Worm (Caenorhabditis elegans) whole organism, dauer: Measurements from ENCODE around the gene clec-49.

Source experiments
- unc-62 ChIP-seq: sonication (generic microtip); optimal IDR thresholded peaks from 2 replicates; lab custom pipeline; 2017; ENCODE audit warnings: missing biosample characterization, missing genetic modification reagents, missing genetic modification characterization

Gene clec-49

DNA sequence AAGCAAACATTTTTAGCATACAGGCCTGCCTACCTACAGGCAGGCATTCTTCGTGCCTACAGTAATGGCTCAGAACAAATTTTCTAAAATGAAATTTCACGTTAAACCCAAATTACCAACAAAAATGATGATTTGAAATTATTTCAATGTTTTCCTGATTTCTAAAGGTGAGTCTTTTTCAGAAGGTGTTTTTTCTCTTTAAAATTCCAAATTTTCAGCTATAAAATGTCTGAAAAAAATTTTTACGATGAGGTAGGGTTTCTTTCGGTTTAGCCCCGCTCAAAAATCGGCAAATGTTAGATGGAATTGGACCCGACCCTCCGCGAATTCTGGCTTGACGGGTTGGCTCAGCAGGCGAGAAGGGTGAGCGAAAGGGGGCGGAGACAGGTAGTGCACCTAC lies 5.2 kb downstream of the clec-49 start, which contains the start of gene W04E12.5:
Gene W04E12.5, plus strand, starts transcription at position 301 of the 400 bp plus-strand sequence.
- no peak for TF ChIP-seq unc-62 (GFP tag; lab: Kevin White, UChicago)

DNA sequence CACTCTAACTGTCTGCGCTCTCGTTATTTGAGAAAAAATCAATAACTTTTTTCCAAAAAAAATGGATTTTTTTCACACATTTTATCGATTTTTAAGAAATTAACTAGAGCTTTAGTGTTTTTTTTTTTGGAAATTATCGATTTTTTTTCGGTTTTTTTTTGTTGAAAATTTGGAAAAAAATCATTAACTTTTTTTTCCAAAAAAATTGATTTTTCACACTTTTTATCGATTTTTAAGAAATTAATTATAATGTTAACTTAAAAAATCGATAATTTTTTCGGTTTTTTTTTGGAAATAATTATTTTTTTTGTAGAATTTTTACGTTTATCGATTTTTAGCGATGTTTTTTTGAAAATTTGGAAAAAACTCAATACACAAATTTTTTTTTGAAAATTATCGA lies 6.8 kb downstream of the clec-49 start:
- TF ChIP-seq unc-62 (GFP tag; lab: Kevin White, UChicago), result no peak

DNA sequence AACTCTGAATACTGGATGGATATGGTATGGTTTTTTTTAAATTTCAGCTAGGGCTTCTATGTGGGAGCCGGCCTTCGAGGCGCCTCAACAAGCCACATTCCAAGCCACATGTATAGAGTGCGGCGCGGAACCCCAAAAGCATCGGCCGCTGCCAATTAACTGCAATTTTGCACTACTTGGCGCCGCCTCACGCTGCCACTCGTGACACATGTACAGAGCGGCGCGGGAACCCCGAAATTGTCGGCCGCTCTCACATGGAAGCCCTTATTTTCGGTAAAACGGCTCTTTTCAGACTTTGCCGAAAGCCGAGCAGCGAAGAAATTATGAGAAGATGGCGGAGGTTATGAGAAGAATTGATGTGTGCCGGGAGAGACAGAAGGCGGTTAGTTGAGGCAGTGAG lies 7.2 kb downstream of the clec-49 start:
- no peak for TF ChIP-seq unc-62 (GFP tag; lab: Kevin White, UChicago)

DNA sequence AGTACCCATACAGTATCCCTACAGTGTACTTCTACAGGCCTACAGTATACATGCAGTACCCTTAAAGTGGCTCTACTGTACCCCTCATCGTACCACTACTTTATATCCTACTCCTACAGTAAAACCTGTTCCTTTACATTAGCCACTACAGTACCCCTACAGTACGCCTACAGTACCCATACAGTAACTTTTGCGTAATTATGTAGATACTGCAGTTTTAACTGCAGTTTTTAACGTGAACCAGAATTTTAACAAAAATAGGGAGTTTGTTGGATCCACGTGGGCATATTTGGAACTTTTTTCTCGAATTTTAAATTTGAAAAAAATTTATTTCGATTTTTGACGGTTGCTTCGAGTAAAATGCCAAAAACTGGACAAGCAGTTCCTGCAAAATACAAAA lies 7.7 kb downstream of the clec-49 start, which contains the start of gene W04E12.4:
Gene W04E12.4, plus strand, starts transcription at position 301 of the 400 bp plus-strand sequence.
- TF ChIP-seq unc-62 (GFP tag; lab: Kevin White, UChicago), result no peak

DNA sequence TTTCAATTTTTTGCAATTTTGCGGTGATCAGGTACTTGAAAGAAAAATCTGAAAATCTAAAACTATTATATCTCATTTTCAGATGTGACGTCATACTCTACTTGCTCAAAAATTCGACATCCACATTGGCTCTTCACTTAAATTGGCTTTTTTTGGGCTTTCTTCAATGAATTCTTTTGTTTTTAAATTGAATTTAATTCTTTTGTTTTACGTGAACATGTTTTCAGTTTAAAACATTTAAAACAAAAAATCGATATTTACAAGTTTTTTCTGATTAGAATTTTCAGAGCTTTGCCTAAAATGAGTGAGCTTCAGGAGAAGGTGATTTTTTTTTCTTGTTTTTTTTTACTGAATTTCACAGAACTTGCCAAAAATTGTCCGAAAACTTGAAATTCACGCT lies 9.4 kb downstream of the clec-49 start, which contains the start of gene W04E12.3:
Gene W04E12.3, plus strand, starts transcription at position 301 of the 400 bp plus-strand sequence.
- TF ChIP-seq unc-62 (GFP tag; lab: Kevin White, UChicago), result no peak

DNA sequence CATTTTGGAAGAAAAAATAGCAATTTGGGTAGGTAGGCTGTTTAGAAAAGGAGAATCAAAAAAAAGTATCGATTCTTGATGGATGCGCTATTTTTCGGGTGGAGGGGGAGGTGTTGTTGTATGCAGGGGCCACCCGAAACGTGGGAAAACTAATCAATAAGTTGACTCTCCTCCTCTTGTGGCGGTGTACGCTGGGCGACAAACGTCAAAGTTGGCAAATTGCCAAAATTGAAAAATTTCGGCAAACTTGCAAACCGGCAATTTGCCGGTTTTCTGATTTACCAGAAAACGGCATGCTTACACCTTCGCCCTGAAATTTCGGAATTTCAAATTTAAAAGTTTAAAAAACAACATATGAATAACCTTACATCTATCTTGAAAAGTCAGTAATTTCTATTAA lies 10.0 kb downstream of the clec-49 start, which contains the start of gene W04E12.2:
Gene W04E12.2, minus strand, starts transcription at position 101 of the 400 bp plus-strand sequence.
- no peak for TF ChIP-seq unc-62 (GFP tag; lab: Kevin White, UChicago)

DNA sequence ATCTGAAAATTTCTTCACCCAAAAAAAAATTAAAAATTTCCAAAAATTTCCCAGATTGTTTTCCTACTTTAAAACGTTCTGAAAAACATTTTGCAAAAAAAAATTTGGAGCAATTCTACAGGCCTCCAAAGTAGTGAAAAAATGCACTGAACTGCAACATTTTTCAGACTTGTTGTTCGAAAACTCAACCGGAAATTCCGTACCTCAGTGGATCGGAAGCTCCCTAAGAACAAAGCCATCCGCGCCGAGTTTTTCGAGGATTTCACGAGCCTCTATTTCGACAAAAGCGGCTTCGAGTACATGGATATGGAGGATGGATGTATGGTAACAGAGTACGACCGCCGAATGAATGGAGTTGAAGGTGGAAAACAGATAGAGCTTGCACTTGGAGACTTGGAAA lies 12.9 kb downstream of the clec-49 start, which contains the start of gene fbxa-131:
Gene fbxa-131, plus strand, starts transcription at position 301 of the 400 bp plus-strand sequence.
- TF ChIP-seq unc-62 (GFP tag; lab: Kevin White, UChicago), result no peak

DNA sequence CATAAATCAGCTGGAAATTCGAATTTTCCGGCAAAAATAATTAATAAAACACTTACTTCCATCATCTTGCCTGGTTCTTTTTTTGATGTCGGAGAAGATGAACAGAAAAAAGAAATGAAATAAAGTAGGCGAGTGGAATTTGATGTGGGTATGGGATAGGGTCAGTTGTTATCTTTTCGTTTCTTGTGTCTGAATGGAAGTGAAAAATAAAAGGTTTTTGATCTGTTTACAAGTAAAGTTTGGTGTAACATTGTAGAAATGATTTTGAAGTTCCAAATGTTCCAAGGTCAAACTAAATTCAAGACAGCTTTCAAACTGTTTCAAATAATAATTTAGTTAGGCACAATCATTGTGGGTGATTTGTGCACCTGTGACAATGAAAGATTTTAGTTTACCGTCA lies 13.6 kb downstream of the clec-49 start, which contains the start of gene W04E12.7:
Gene W04E12.7, minus strand, starts transcription at position 101 of the 400 bp plus-strand sequence.
- no peak for TF ChIP-seq unc-62 (GFP tag; lab: Kevin White, UChicago)

DNA sequence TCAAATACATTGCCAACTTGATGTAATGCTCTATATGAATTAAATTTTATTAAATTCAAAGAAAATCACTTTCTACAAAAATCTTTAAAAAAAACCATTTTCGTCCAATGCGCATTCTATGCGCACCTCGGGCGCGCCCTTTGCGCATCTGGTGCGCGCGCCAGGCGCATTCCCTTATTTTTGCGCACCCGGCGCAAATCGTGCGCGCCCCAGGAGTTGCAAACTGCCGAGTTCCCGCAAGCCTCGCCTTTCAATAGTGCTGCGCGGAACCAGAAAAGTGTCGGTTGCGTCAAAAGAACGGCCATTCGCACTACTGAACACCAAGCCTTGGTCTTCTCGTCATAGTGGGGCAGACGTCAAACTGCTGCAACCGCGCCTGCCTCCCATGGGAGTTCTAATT lies 17.3 kb downstream of the clec-49 start:
- no peak for TF ChIP-seq unc-62 (GFP tag; lab: Kevin White, UChicago)

DNA sequence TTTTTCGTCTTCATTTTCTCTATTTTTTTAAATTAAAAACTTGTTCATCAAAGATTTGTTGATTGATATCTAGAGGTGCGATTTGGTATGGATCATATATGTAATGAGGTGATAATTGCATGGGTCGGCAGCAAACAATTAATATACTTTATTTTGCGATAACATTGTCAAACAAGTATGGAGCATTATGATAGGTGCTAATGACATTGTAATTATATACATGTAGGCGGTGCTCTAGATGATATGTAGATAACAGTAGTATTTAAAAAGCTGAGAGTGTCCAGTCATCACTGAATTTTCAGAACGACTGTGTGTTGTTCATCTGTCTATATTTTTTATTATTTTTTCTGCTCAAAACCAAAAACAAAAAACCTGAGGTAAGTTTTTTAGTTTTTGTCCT lies 20.7 kb downstream of the clec-49 start, which contains the start of gene Y116F11A.1:
Gene Y116F11A.1, plus strand, starts transcription at position 301 of the 400 bp plus-strand sequence.
- TF ChIP-seq unc-62 (GFP tag; lab: Kevin White, UChicago), result no peak

DNA sequence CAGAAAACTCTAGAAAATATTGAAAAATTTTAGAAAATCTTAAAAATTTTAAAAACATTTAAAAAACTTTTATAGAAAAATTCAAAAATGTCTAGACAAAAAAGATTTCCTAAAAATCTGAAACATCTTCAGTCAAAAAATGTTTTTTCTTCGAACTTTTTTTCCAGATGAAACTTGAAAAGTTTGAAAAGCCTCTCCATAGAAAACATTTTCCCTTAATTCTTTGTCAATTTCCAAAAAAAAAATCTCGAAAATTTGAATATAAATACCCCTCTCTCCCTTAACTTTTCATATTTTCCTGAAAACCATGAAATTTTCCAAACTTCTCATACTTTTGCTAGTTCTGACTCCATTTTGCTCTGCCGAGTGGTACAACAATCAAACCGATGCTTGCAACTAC lies 22.3 kb downstream of the clec-49 start, which contains the start of gene Y116F11A.3:
Gene Y116F11A.3, plus strand, starts transcription at position 301 of the 400 bp plus-strand sequence.
- TF ChIP-seq unc-62 (GFP tag; lab: Kevin White, UChicago), result no peak

DNA sequence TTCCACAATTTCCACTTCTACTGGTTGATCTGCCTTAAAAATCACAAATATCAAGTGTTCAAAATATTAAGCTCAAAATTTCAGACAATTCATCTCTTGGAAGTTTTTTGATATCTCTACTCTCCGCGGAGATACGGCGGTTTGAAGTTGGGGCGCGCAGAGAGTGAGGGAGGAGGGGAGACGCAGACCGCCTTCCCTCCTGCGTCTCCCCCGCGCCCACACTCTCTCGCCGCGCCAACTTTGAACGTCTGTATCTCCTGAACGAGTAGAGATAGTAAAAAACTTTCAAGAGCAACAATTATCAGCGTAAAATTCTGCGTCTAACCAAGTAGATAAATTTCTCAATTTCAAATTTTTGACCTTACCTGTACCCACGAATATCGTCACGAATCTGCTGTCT lies 23.0 kb downstream of the clec-49 start:
- no peak for TF ChIP-seq unc-62 (GFP tag; lab: Kevin White, UChicago)

DNA sequence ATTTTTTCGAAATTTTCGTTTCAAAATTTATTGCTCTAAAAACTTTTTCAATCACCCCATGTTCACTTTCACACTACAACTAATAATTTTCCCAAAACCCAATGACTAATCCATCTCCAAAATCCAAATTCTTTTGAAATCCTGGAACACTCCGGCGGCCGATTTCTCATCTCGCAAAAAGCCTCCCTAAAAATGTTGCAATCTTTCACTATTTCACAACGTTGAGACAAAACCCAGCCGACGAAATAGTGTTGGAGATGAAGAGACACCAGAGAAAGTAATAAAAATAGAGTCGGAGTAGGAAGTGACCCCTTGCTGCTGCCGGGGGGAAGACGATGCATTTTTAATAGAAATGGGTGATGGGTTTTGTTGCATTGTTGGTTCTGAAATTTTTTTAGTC lies 26.4 kb downstream of the clec-49 start:
- TF ChIP-seq unc-62 (GFP tag; lab: Kevin White, UChicago), result no peak

DNA sequence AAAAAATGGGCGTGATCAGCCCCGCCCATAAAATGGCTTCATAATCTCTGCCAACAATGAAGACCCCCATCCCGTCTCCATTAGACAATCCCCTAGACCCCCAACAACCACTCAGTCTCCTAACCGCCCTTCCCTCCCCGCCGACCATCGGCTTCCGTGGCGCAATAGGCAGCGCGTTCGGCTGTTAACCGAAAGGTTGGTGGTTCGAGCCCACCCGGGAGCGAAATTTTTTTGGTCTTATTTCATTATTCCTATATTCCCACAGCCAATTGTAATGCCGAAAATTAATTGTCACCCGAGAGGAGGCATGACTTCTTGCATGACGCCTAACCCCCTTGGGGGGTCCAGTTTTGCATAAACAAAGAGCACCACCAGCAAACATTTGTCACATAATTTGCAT lies 28.1 kb downstream of the clec-49 start:
- TF ChIP-seq unc-62 (GFP tag; lab: Kevin White, UChicago), result no peak

DNA sequence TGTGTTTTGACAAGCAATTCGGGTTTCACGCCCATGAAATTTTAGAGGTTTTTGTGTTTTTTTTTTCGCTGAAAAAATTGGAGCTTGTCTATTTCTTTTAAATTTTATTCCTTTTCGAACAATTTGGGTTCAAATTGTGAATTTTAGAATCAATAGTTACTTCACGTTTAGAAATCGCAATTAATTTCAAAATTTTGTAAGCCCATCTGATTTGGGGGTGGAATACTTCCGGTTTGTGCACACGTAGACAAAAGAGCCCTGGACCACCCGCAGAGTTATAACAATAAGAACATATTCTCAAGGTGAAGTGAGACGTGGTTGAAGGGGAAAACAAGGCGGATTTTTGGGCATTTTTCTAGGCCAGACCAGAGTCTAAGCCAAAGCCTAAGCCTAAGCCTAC lies 31.8 kb downstream of the clec-49 start, which contains the start of gene Y116F11A.6:
Gene Y116F11A.6, plus strand, starts transcription at position 301 of the 400 bp plus-strand sequence.
- no peak for TF ChIP-seq unc-62 (GFP tag; lab: Kevin White, UChicago)

DNA sequence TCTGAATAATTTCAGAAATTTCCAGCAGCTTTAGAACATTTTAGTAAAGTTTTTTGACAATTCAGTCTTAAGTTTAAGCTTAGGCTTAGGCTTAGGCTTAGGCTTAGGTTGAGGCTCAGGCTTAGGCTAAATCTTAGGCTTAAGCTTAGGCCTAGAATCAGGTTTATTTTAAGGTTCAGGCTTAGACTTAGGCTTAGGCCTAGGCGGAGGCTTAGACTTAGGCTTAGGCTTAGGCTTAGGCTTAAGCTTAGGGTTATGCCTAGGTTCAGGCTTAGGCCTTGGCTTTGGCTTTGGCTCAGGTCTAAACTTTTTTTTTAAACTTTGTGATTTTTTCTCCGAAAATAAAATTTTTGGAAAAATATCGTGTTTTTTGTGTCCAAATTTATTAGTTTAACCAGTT lies 32.4 kb downstream of the clec-49 start:
- no peak for TF ChIP-seq unc-62 (GFP tag; lab: Kevin White, UChicago)

DNA sequence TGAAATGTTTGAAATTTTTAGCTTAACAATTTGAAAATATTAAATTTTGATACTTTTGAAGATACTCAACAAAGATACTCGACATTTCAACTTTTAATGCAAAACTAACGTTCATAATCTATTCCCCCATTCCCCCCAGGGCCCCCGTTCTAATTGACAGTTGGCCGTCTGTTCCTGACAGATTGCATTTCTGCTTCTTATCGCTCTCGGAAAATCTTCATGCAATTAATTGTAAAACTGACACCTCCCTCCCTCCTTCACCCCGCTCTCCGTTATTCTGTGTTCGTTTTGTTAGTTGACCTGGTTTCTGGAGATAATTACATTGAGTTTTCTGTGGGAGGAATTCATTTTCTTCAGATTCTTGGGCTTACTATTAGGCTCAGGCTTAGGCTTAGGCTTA lies 33.1 kb downstream of the clec-49 start:
- no peak for TF ChIP-seq unc-62 (GFP tag; lab: Kevin White, UChicago)
